Worm (Caenorhabditis elegans): ENCODE data around the gene F01G10.5.

F01G10.5 gene

ce11 chrIV:10180133-10180749, 50.6 kb downstream of the F01G10.5 start, which contains the start of gene gta-1 (continued):
- TF ChIP-seq nhr-12 (tag; optimal IDR thresholded peaks at IDR 0.05), result no peak
- TF ChIP-seq zag-1 (tag; optimal IDR thresholded peaks at IDR 0.05), result no peak
- TF ChIP-seq elt-2 (tag; optimal IDR thresholded peaks at IDR 0.05), result no peak

All from whole organism, L1 larva.